Fruit fly (Drosophila melanogaster) whole organism, pupa: ENCODE data around the gene Cul6.

Experiments
- CG10348 ChIP-seq: fragments of 200-800 bp; sonication (Bioruptor generic); IDR thresholded peaks from 2 replicates; pipeline ENCODE4 v1.3.6; 2022; ENCODE audit warnings: missing biosample characterization, missing genetic modification characterization
- CG15710 ChIP-seq: fragments of 200-800 bp; sonication (Bioruptor generic); optimal IDR thresholded peaks from 2 replicates; lab custom pipeline; 2018; ENCODE audit warnings: missing biosample characterization, mild to moderate bottlenecking, missing genetic modification characterization, moderate library complexity
- CG17806 ChIP-seq: fragments of 200-800 bp; sonication (Bioruptor generic); optimal IDR thresholded peaks from 2 replicates; lab custom pipeline; 2018; ENCODE audit warnings: missing biosample characterization, mild to moderate bottlenecking, missing genetic modification characterization, moderate library complexity
- CG32121 ChIP-seq: fragments of 200-800 bp; sonication (Bioruptor generic); IDR thresholded peaks from 2 replicates; pipeline ENCODE4 v1.3.6; 2022; ENCODE audit warnings: missing biosample characterization, missing genetic modification characterization
- CG34367 ChIP-seq: fragments of 200-800 bp; sonication (Bioruptor generic); optimal IDR thresholded peaks from 2 replicates; lab custom pipeline; 2018; ENCODE audit warnings: missing biosample characterization, mild to moderate bottlenecking, missing genetic modification characterization
- CG8159 ChIP-seq: fragments of 200-800 bp; sonication (Bioruptor generic); optimal IDR thresholded peaks from 3 replicates; lab custom pipeline; 2018; ENCODE audit warnings: missing biosample characterization, mild to moderate bottlenecking, missing genetic modification characterization, moderate library complexity
- CG9948 ChIP-seq: fragments of 200-800 bp; sonication (Bioruptor generic); optimal IDR thresholded peaks from 2 replicates; lab custom pipeline; 2018; ENCODE audit warnings: missing biosample characterization, mild to moderate bottlenecking, missing genetic modification characterization, moderate library complexity
- D1 ChIP-seq: fragments of 200-800 bp; sonication (Bioruptor generic); optimal IDR thresholded peaks from 2 replicates; lab custom pipeline; 2018; ENCODE audit warnings: missing biosample characterization, mild to moderate bottlenecking, missing genetic modification characterization, moderate library complexity
- EcR ChIP-seq: fragments of 200-800 bp; sonication (Bioruptor generic); optimal IDR thresholded peaks from 3 replicates; lab custom pipeline; 2019; ENCODE audit warnings: missing biosample characterization, missing genetic modification characterization, mild to moderate bottlenecking, moderate library complexity, missing genetic modification reagents
- Ets98B ChIP-seq: fragments of 200-800 bp; sonication (Bioruptor generic); IDR thresholded peaks from 2 replicates; pipeline ENCODE4 v1.3.6; 2022; ENCODE audit warnings: missing biosample characterization, missing genetic modification characterization
- Snoo ChIP-seq: fragments of 200-800 bp; sonication (Bioruptor generic); optimal IDR thresholded peaks from 3 replicates; lab custom pipeline; 2017; ENCODE audit warnings: missing biosample characterization, mild to moderate bottlenecking, missing genetic modification characterization, inconsistent platforms
- fd96Ca ChIP-seq: fragments of 200-800 bp; sonication (Bioruptor generic); IDR thresholded peaks from 3 replicates; pipeline ENCODE4 v1.3.6; 2022; ENCODE audit warnings: missing biosample characterization, missing genetic modification characterization
- gl ChIP-seq: fragments of 200-800 bp; sonication (Bioruptor generic); optimal IDR thresholded peaks from 2 replicates; lab custom pipeline; 2018; ENCODE audit warnings: missing biosample characterization, mild to moderate bottlenecking, missing genetic modification characterization
- rn ChIP-seq: fragments of 200-800 bp; sonication (Bioruptor generic); IDR thresholded peaks from 2 replicates; pipeline ENCODE4 v1.3.6; 2022; ENCODE audit warnings: missing biosample characterization, missing genetic modification characterization

dm6 chr3L:12994835-12995234 is 16.6 kb downstream of the Cul6 start, which contains the start of gene CG11262:
- TF ChIP-seq rn (GFP tag; lab: Robert Waterston, UW) = no peak
- TF ChIP-seq CG9948 (tag; lab: Kevin White, UChicago) = no peak
- TF ChIP-seq CG34367 (tag; lab: Kevin White, UChicago) = no peak
- no peak for TF ChIP-seq CG17806 (tag; lab: Kevin White, UChicago)
- TF ChIP-seq CG32121 = no peak
- no peak for TF ChIP-seq CG10348 (GFP tag; lab: Robert Waterston, UW)
- TF ChIP-seq Ets98B (GFP tag; lab: Robert Waterston, UW) = no peak
- TF ChIP-seq gl (tag; lab: Kevin White, UChicago) = no peak
- no peak for TF ChIP-seq CG15710 (tag; lab: Kevin White, UChicago)
- no peak for TF ChIP-seq fd96Ca (GFP tag; lab: Robert Waterston, UW)
- no peak for TF ChIP-seq EcR
- no peak for TF ChIP-seq CG8159 (tag; lab: Kevin White, UChicago)
- TF ChIP-seq Snoo = no peak
- TF ChIP-seq D1 = no peak
